Worm (Caenorhabditis elegans) whole organism, L4/young adult: Measurements from ENCODE around the gene ZK105.1.

Source experiments
- W03F9.2 ChIP-seq: fragments of 150-350 bp; optimal IDR thresholded peaks from 2 replicates; lab custom pipeline; 2014; ENCODE audit warnings: missing biosample characterization, missing genetic modification characterization
- dao-5 ChIP-seq: sonication (generic microtip); optimal IDR thresholded peaks from 2 replicates; lab custom pipeline; 2016; ENCODE audit warnings: missing genotype, missing genetic modification characterization, moderate library complexity, missing compliant biosample characterization
- him-1 ChIP-seq: sonication (generic microtip); optimal IDR thresholded peaks from 2 replicates; lab custom pipeline; 2016; ENCODE audit warnings: missing genotype, missing genetic modification reagents, missing genetic modification characterization, missing compliant biosample characterization

DNA sequence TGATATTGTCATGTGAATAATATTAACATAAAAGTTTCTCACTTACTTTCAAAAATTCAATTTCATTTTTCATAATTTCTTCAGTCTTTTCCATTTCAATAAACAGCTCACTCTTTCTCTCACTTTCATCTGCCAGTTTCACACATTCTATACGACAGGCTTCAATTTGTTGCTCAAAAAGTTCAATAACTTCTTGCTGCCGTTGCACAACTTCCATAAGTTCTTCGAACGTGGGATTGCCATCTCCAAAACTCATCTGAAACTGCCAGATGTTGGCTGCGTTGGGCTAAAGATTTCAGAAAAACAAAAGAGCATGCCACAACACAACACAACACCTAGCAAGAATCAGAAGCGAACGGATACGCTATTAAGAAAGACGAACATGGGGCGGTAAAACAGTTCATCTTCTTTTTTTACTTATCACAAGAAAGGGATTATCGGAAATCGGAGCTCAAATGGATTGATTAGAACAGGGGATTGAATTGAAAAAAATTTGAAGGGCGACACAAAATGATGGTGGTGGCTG lies 19.5 kb downstream of the ZK105.1 start:
- TF ChIP-seq W03F9.2 (no peak), him-1 (tag; lab: Kevin White, UChicago) (no peak), dao-5 (tag; lab: Kevin White, UChicago) (no peak)
